Worm (Caenorhabditis elegans) whole organism, young adult: ENCODE results near the gene let-805.

Source experiments
- B0019.2 ChIP-seq: fragments of 200-800 bp; sonication (Bioruptor generic); conservative IDR thresholded peaks from 2 replicates; pipeline ENCODE4 v1.3.6; 2022; ENCODE audit warnings: missing genetic modification reagents, missing genetic modification characterization, missing compliant biosample characterization
- F52B5.7 ChIP-seq: sonication (generic microtip); optimal IDR thresholded peaks from 2 replicates; lab custom pipeline; 2016; ENCODE audit warnings: mild to moderate bottlenecking, missing genetic modification characterization, missing compliant biosample characterization
- K12H6.12 ChIP-seq: fragments of 200-800 bp; sonication (Bioruptor generic); optimal IDR thresholded peaks from 2 replicates; lab custom pipeline; 2018; ENCODE audit warnings: mild to moderate bottlenecking, missing genetic modification characterization, missing compliant biosample characterization
- T07F8.4 ChIP-seq: sonication (generic microtip); optimal IDR thresholded peaks from 2 replicates; lab custom pipeline; 2016; ENCODE audit warnings: mild to moderate bottlenecking, missing genetic modification characterization, moderate library complexity, missing compliant biosample characterization
- Y53G8AR.9 ChIP-seq: fragments of 200-800 bp; sonication (Bioruptor generic); conservative IDR thresholded peaks from 2 replicates; pipeline ENCODE4 v1.3.6; 2022; ENCODE audit warnings: missing genetic modification reagents, missing genetic modification characterization, missing compliant biosample characterization
- ama-1 ChIP-seq, 3 experiments: fragments of 150-350 bp in 1 of 3; sonication (generic microtip) in 2 of 3; optimal IDR thresholded peaks; 2 replicates each; lab custom pipeline; 2014 to 2018; ENCODE audit warnings: missing biosample characterization in 2 of 3, missing genetic modification characterization in 2 of 3, missing genetic modification reagents in 2 of 3
- attf-5 ChIP-seq: fragments of 200-800 bp; sonication (Bioruptor generic); optimal IDR thresholded peaks from 2 replicates; lab custom pipeline; 2018; ENCODE audit warnings: mild to moderate bottlenecking, missing genetic modification characterization, missing compliant biosample characterization
- cebp-1 ChIP-seq, 2 experiments: fragments of 200-800 bp in 1 of 2; sonication (Bioruptor generic) in 1 of 2; sonication (generic microtip) in 1 of 2; IDR thresholded peaks in 1 of 2; optimal IDR thresholded peaks in 1 of 2; 2 replicates each; pipeline versions ENCODE4 v1.3.6 to Lab custom; 2017 to 2022; ENCODE audit warnings: missing compliant biosample characterization in 2 of 2, missing genetic modification characterization in 2 of 2, mild to moderate bottlenecking in 1 of 2, missing genetic modification reagents in 1 of 2, moderate library complexity in 1 of 2
- dox-1 ChIP-seq: fragments of 200-800 bp; sonication (Bioruptor generic); IDR thresholded peaks from 2 replicates; pipeline ENCODE4 v1.3.6; 2022; ENCODE audit warnings: missing genetic modification reagents, missing genetic modification characterization, missing compliant biosample characterization
- efl-1 ChIP-seq: fragments of 150-350 bp; optimal IDR thresholded peaks from 2 replicates; lab custom pipeline; 2014; ENCODE audit warnings: missing biosample characterization, missing genetic modification reagents, missing genetic modification characterization
- egrh-3 ChIP-seq: fragments of 200-800 bp; sonication (Bioruptor generic); IDR thresholded peaks from 2 replicates; pipeline ENCODE4 v1.3.6; 2022; ENCODE audit warnings: missing genetic modification reagents, missing genetic modification characterization, missing compliant biosample characterization
- hlh-12 ChIP-seq: sonication (generic microtip); optimal IDR thresholded peaks from 2 replicates; lab custom pipeline; 2016; ENCODE audit warnings: missing genetic modification characterization, missing compliant biosample characterization
- hmg-1.2 ChIP-seq: fragments of 200-800 bp; sonication (Bioruptor generic); IDR thresholded peaks from 2 replicates; pipeline ENCODE4 v1.3.6; 2022; ENCODE audit warnings: missing genetic modification reagents, missing genetic modification characterization, missing compliant biosample characterization
- let-607 ChIP-seq, 2 experiments: fragments of 200-800 bp in 1 of 2; sonication (Bioruptor generic) in 1 of 2; sonication (generic microtip) in 1 of 2; optimal IDR thresholded peaks; 2 replicates each; lab custom pipeline; 2016 to 2018; ENCODE audit warnings: mild to moderate bottlenecking in 2 of 2, missing compliant biosample characterization in 2 of 2, missing genetic modification characterization in 2 of 2, moderate library complexity in 2 of 2, missing genotype in 1 of 2
- lin-26 ChIP-seq: fragments of 200-800 bp; sonication (Bioruptor generic); IDR thresholded peaks from 2 replicates; pipeline ENCODE4 v1.3.6; 2022; ENCODE audit warnings: missing genetic modification reagents, missing genetic modification characterization, missing compliant biosample characterization
- lin-40 ChIP-seq: sonication (generic microtip); optimal IDR thresholded peaks from 2 replicates; lab custom pipeline; 2016; ENCODE audit warnings: missing genetic modification characterization, mild to moderate bottlenecking, missing compliant biosample characterization, missing genotype, missing genetic modification reagents
- mel-28 ChIP-seq: sonication (generic microtip); optimal IDR thresholded peaks from 2 replicates; lab custom pipeline; 2016; ENCODE audit warnings: borderline replicate concordance, mild to moderate bottlenecking, missing genetic modification characterization, missing compliant biosample characterization
- mes-4 ChIP-seq: sonication (generic microtip); optimal IDR thresholded peaks from 2 replicates; lab custom pipeline; 2016; ENCODE audit warnings: missing genotype, missing genetic modification characterization, missing compliant biosample characterization
- nhr-80 ChIP-seq: sonication (generic microtip); optimal IDR thresholded peaks from 2 replicates; lab custom pipeline; 2016; ENCODE audit warnings: missing genetic modification characterization, missing compliant biosample characterization
- rpc-1 ChIP-seq, 2 experiments: fragments of 150-350 bp in 1 of 2; sonication (generic microtip) in 1 of 2; optimal IDR thresholded peaks; 2 replicates each; lab custom pipeline; 2014 to 2018; ENCODE audit warnings: missing biosample characterization in 1 of 2, missing genetic modification characterization in 1 of 2, missing genetic modification reagents in 1 of 2, missing genotype in 1 of 2
- snpc-3.4 ChIP-seq: sonication (generic microtip); optimal IDR thresholded peaks from 2 replicates; lab custom pipeline; 2017; ENCODE audit warnings: missing genetic modification characterization, mild to moderate bottlenecking, missing compliant biosample characterization, antibody characterized with exemption, moderate library complexity, missing genotype, missing genetic modification reagents
- snpc-4 ChIP-seq, 5 experiments: fragments of 150-350 bp in 1 of 5; sonication (generic microtip) in 4 of 5; optimal IDR thresholded peaks; 2 replicates each; lab custom pipeline; 2014 to 2018; ENCODE audit warnings: missing genetic modification characterization in 5 of 5, missing biosample characterization in 3 of 5, antibody characterized with exemption in 2 of 5, mild to moderate bottlenecking in 2 of 5, missing compliant biosample characterization in 2 of 5, missing genotype in 2 of 5, moderate library complexity in 2 of 5, missing genetic modification reagents in 1 of 5
- sptf-2 ChIP-seq: fragments of 200-800 bp; sonication (Bioruptor generic); optimal IDR thresholded peaks from 2 replicates; lab custom pipeline; 2018; ENCODE audit warnings: mild to moderate bottlenecking, missing genetic modification characterization, missing compliant biosample characterization
- tbp1 ChIP-seq: fragments of 200-800 bp; sonication (Bioruptor generic); optimal IDR thresholded peaks from 2 replicates; lab custom pipeline; 2018; ENCODE audit warnings: mild to moderate bottlenecking, missing genetic modification characterization, missing compliant biosample characterization
- tlf-1 ChIP-seq: fragments of 200-800 bp; sonication (Bioruptor generic); optimal IDR thresholded peaks from 2 replicates; lab custom pipeline; 2018; ENCODE audit warnings: mild to moderate bottlenecking, missing genetic modification characterization, missing compliant biosample characterization
- xnd-1 ChIP-seq: sonication (generic microtip); optimal IDR thresholded peaks from 2 replicates; lab custom pipeline; 2016; ENCODE audit warnings: missing genotype, missing genetic modification reagents, missing genetic modification characterization, missing compliant biosample characterization
- ztf-22 ChIP-seq: fragments of 200-800 bp; sonication (Bioruptor generic); optimal IDR thresholded peaks from 2 replicates; lab custom pipeline; 2018; ENCODE audit warnings: mild to moderate bottlenecking, missing genetic modification characterization, moderate library complexity, missing compliant biosample characterization

The let-805 gene

DNA sequence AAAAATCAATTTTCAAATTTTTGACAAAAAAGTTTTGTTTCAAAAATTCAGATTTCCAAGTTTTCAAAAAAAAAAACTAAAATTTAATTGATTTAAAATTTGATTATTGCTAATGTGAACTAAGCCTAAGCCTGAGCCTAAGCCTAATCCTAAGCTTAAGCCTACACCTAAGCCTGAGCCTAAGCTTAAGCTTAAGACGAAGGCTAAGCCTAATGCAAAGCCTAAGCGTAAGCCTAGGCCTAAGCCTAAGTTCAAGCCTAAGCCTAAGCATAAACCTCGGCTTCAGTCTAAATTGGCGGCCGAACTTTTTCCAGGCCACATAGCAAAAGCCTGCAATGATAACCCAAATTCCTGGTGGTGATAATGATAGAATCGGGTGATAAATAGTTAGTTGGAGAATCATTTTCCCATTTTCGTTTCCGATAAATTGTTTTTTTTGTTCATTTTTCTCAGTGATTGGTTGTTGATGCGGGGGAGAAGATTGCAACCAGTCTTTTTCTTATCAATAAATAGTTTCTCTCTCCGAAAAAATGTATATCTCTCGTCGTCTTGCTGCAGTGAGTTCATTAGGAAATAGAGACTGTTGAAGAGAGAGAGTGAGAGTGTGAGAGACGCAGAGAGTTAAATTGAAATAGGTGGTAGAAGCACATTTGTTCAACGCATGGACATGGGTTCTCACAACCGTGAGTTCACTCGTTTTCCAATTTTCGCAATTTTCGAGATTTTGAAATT, 10.5 kb upstream of the let-805 start:
- TF ChIP-seq nhr-80 (tag; lab: Kevin White, UChicago) (peak; percentile 73), hmg-1.2 (peak; percentile 52), snpc-3.4 (tag; lab: Kevin White, UChicago) (no peak)
- TF ChIP-seq, all 124 proteins: peak for 2

DNA sequence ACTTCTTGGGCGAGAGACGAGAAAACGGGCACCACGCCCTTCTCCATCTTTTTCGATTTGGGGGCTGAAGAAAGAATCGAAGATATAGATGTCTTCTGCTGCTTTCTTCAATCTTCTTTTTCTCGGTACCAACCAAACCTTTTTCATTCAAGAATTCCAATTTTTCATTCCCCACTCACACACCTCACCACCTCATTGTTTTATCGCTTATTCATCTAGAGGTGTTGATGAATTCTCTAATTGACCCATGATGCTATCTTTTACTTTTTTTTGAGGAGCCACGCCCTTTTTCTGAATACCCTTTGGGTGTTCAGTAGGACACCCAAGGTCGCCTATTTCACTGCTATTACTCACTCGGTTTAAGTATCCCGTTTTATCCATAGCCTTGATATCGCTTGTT, 6.4 kb upstream of the let-805 start:
- TF ChIP-seq K12H6.12 = no peak
- no peak for TF ChIP-seq xnd-1 (tag; lab: Kevin White, UChicago)
- no peak for TF ChIP-seq let-607 (tag; optimal IDR thresholded peaks at IDR 0.05; lab: Kevin White, UChicago)
- TF ChIP-seq tlf-1 (GFP tag; lab: Kevin White, UChicago) = no peak
- TF ChIP-seq mel-28 (tag; lab: Kevin White, UChicago) = no peak
- no peak for TF ChIP-seq Y53G8AR.9 (GFP tag; lab: Robert Waterston, UW)
- no peak for TF ChIP-seq B0019.2
- TF ChIP-seq snpc-4 (GFP tag; optimal IDR thresholded peaks at IDR 0.05; lab: Kevin White, UChicago) = no peak
- TF ChIP-seq snpc-4 (tag; optimal IDR thresholded peaks at IDR 0.05; lab: Kevin White, UChicago) = no peak

DNA sequence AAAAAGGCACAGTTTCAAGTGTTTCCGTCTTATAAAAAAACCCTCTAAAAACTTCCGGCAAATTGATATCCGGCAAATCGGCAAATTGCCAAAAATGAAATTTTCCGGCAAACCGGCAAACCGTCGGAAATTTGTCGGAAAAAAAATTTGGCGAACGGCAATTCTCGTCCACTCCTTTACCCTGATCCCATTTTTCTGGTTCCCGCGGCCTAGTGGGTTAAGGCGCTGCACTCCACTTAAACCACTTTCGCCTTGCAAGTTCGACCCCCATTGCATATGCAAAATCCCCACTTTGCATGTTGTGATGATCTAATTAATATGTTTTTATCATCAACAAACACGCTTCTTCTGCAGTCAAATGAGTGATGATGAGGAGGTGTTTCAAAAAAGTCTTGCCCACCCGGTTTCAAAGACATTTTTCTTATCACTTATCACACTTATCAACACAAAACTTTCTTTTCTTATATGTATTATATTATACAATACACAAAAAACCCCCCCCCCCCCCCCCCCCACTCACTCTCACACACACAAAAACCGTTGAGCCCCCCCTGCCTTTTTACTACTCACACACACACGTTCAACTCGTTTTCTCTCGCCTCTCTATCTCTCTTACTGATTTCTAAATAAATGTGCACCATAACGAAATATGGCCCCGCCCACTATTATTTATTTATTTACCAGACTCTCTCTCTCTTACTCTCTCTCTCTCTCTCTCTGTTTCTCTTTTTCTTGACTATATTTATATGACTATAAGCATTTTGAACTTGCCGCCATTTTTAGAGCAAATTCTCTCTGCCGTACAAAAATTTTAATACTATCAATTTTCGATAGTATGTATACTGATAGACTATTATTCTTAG, 4.9 kb upstream of the let-805 start:
- TF ChIP-seq mes-4 (tag; lab: Kevin White, UChicago) = no peak
- no peak for TF ChIP-seq Y53G8AR.9 (GFP tag; lab: Robert Waterston, UW)
- TF ChIP-seq F52B5.7 (tag; lab: Kevin White, UChicago) = no peak
- TF ChIP-seq cebp-1 (GFP tag; IDR thresholded peaks at IDR 0.05; lab: Robert Waterston, UW) = no peak
- TF ChIP-seq cebp-1 (tag; optimal IDR thresholded peaks at IDR 0.05; lab: Kevin White, UChicago) = peak; percentile 11
- TF ChIP-seq T07F8.4 (tag; lab: Kevin White, UChicago) = no peak
- TF ChIP-seq ztf-22 (GFP tag; lab: Kevin White, UChicago) = no peak
- no peak for TF ChIP-seq snpc-3.4 (tag; lab: Kevin White, UChicago)
- no peak for TF ChIP-seq ama-1 (optimal IDR thresholded peaks at IDR 0.05; lab: Kevin White, UChicago)
- TF ChIP-seq ama-1 (GFP tag; optimal IDR thresholded peaks at IDR 0.05; lab: Kevin White, UChicago) = no peak
- no peak for TF ChIP-seq sptf-2 (GFP tag; lab: Kevin White, UChicago)
- TF ChIP-seq tbp1 (GFP tag; lab: Kevin White, UChicago) = peak; percentile 76
- TF ChIP-seq rpc-1 (optimal IDR thresholded peaks at IDR 0.05; lab: Kevin White, UChicago) = no peak
- peak; percentile 54 for TF ChIP-seq rpc-1 (tag; optimal IDR thresholded peaks at IDR 0.05; lab: Kevin White, UChicago)
- TF ChIP-seq, all 124 proteins: peak for 3

DNA sequence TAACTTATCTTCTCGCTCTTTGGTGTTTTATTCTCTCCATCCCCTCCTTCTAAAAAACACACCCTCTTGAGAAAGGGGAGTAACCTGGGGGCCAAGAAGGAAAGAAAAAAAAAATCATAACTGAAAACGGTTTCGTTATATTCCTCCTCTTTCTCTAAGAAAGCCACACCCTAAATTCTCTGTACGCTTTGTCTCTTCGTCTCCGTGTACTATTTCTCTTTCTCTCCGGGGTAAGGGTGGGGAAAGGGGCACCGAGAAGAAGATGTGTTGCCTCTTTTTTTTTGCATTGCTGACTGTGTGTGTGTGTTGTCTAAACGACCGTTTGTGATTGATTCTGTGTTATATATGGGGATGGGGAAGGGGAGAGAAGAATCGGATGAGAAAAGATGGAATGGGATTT, 1.7 kb upstream of the let-805 start:
- TF ChIP-seq lin-40 (tag; lab: Kevin White, UChicago) (peak; percentile 1), ztf-22 (GFP tag; lab: Kevin White, UChicago) (no peak)

DNA sequence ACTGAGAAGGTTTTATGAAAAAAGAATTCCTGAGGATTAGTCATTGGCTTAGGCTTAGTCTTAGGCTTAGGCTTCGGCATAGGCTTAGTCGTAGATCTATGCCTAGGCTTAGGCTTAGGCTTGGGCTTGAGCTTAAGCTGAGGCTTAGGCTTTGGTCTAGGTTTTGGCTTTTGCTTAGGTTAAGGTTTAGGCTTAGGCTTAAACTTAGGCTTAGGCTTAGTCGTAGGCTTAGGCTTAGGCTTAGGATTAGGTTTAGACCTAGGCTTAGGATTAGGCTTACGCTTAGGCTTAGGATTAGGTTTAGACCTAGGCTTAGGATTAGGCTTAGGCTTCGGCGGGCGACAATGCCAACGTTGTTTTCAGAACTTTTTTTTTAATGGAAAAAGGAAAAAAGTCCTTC, 17.6 kb downstream of the let-805 start:
- TF ChIP-seq egrh-3 (GFP tag; lab: Robert Waterston, UW) (no peak), lin-26 (GFP tag; lab: Robert Waterston, UW) (0 out of 2 replicates have a peak, but pooled peaks have one; percentile 16)

DNA sequence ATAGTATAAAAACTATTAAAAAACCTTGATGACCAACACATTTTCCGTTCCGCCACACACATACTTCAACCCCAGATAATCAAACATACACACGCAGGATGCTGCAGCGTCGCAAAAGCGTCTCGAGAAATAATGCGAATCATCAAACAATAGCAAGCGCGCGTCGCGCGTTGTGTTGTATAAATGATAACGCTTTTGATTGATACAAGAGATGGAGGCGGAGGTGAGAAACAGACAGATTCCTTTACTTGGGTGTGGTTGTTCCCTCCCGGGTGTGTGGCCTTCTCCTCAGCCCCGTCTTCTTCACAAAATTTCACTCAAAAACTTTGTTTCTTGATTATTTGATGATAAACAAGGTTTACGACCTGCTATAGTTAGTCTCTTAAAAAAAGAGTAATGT, 18.2 kb downstream of the let-805 start:
- peak; percentile 73 for TF ChIP-seq nhr-80 (tag; lab: Kevin White, UChicago)
- no peak for TF ChIP-seq hlh-12
- peak in 1 of 2 experiments; percentile 25 for TF ChIP-seq let-607 (tag; optimal IDR thresholded peaks at IDR 0.05; lab: Kevin White, UChicago)
- no peak for TF ChIP-seq efl-1
- TF ChIP-seq attf-5 (GFP tag; lab: Kevin White, UChicago) = peak; percentile 8
- peak; percentile 63 for TF ChIP-seq dox-1
- TF ChIP-seq, all 124 proteins: peak for 4
